Worm (Caenorhabditis elegans): ENCODE data around the gene bath-37.

bath-37 gene

ce11 chrIV:12046524-12047203, 22.0 kb upstream of the bath-37 start, which contains the start of gene T12G3.2:
TSS of gene T12G3.2 (minus strand) at chrIV:12046967.
- TF ChIP-seq him-1 (tag; optimal IDR thresholded peaks at IDR 0.05) (no peak), W03F9.2 (tag; optimal IDR thresholded peaks at IDR 0.05) (no peak), dao-5 (tag; optimal IDR thresholded peaks at IDR 0.05) (no peak)

ce11 chrIV:12047552-12048347, 20.9 kb upstream of the bath-37 start, which contains the start of gene T12G3.4:
TSS of gene T12G3.4 (plus strand) at chrIV:12048256.
- TF ChIP-seq dao-5 (tag; optimal IDR thresholded peaks at IDR 0.05), result no peak
- no peak for TF ChIP-seq him-1 (tag; optimal IDR thresholded peaks at IDR 0.05)

ce11 chrIV:12051049-12051792, 17.5 kb upstream of the bath-37 start, which contains the start of the genes bre-5 and spt-5:
TSS of gene bre-5 (minus strand) at chrIV:12051215.
TSS of gene spt-5 (plus strand) at chrIV:12051491.
- TF ChIP-seq W03F9.2 (tag; optimal IDR thresholded peaks at IDR 0.05) (peak; percentile 45), dao-5 (tag; optimal IDR thresholded peaks at IDR 0.05) (no peak)

- TF ChIP-seq dao-5 (tag; optimal IDR thresholded peaks at IDR 0.05), result no peak
- TF ChIP-seq him-1 (tag; optimal IDR thresholded peaks at IDR 0.05), result no peak
- no peak for TF ChIP-seq W03F9.2 (tag; optimal IDR thresholded peaks at IDR 0.05)
Measured at ce11 chrIV:12052461-12052860, 16.2 kb upstream of the bath-37 start.

ce11 chrIV:12056603-12057002, 12.1 kb upstream of the bath-37 start, which contains the start of gene K08E4.2:
TSS of gene K08E4.2 (minus strand) at chrIV:12056656.
- no peak for TF ChIP-seq dao-5 (tag; optimal IDR thresholded peaks at IDR 0.05)
- TF ChIP-seq him-1 (tag; optimal IDR thresholded peaks at IDR 0.05), result no peak
- TF ChIP-seq W03F9.2 (tag; optimal IDR thresholded peaks at IDR 0.05), result no peak

- TF ChIP-seq dao-5 (tag; optimal IDR thresholded peaks at IDR 0.05), result no peak
- no peak for TF ChIP-seq him-1 (tag; optimal IDR thresholded peaks at IDR 0.05)
- TF ChIP-seq W03F9.2 (tag; optimal IDR thresholded peaks at IDR 0.05), result no peak
Measured at ce11 chrIV:12057508-12057907, 11.2 kb upstream of the bath-37 start, which contains the start of gene K08E4.3. TSS of gene K08E4.3 (plus strand) at chrIV:12057742.

- TF ChIP-seq W03F9.2 (tag; optimal IDR thresholded peaks at IDR 0.05), result no peak
- TF ChIP-seq him-1 (tag; optimal IDR thresholded peaks at IDR 0.05), result no peak
- TF ChIP-seq dao-5 (tag; optimal IDR thresholded peaks at IDR 0.05), result no peak
Measured at ce11 chrIV:12061229-12061628, 7.5 kb upstream of the bath-37 start, which contains the start of gene K08E4.8. TSS of gene K08E4.8 (minus strand) at chrIV:12061329.

- TF ChIP-seq him-1 (tag; optimal IDR thresholded peaks at IDR 0.05) (no peak), dao-5 (tag; optimal IDR thresholded peaks at IDR 0.05) (no peak), W03F9.2 (tag; optimal IDR thresholded peaks at IDR 0.05) (no peak)
Measured at ce11 chrIV:12075497-12075896, 6.8 kb downstream of the bath-37 start, which contains the start of gene K08E4.7. TSS of gene K08E4.7 (plus strand) at chrIV:12075797.

ce11 chrIV:12078112-12078812, 9.6 kb downstream of the bath-37 start, which contains the start of gene tmed-1:
TSS of gene tmed-1 (minus strand) at chrIV:12078162.
- TF ChIP-seq W03F9.2 (tag; optimal IDR thresholded peaks at IDR 0.05), result peak; percentile 49
- TF ChIP-seq dao-5 (tag; optimal IDR thresholded peaks at IDR 0.05), result no peak

ce11 chrIV:12078907-12079523, 10.3 kb downstream of the bath-37 start, which contains the start of gene lex-1:
TSS of gene lex-1 (plus strand) at chrIV:12079473.
- no peak for TF ChIP-seq dao-5 (tag; optimal IDR thresholded peaks at IDR 0.05)
- TF ChIP-seq him-1 (tag; optimal IDR thresholded peaks at IDR 0.05), result no peak
- TF ChIP-seq W03F9.2 (tag; optimal IDR thresholded peaks at IDR 0.05), result peak; percentile 8

ce11 chrIV:12080807-12081206, 12.1 kb downstream of the bath-37 start:
- no peak for TF ChIP-seq him-1 (tag; optimal IDR thresholded peaks at IDR 0.05)
- no peak for TF ChIP-seq dao-5 (tag; optimal IDR thresholded peaks at IDR 0.05)
- TF ChIP-seq W03F9.2 (tag; optimal IDR thresholded peaks at IDR 0.05), result no peak

- TF ChIP-seq him-1 (tag; optimal IDR thresholded peaks at IDR 0.05), result no peak
- no peak for TF ChIP-seq dao-5 (tag; optimal IDR thresholded peaks at IDR 0.05)
- no peak for TF ChIP-seq W03F9.2 (tag; optimal IDR thresholded peaks at IDR 0.05)
Measured at ce11 chrIV:12084178-12084577, 15.5 kb downstream of the bath-37 start, which contains the start of gene repo-1. TSS of gene repo-1 (plus strand) at chrIV:12084478.

All from whole organism, L4/young adult.